Worm (Caenorhabditis elegans): Measurements from ENCODE around the gene F37H8.6.

The F37H8.6 gene

ce11 chrII:11166414-11166813 lies 10.9 kb downstream of the F37H8.6 start:
- TF ChIP-seq cog-1 (tag; optimal IDR thresholded peaks at IDR 0.05) = no peak
- no peak for TF ChIP-seq klf-2 (GFP tag; conservative IDR thresholded peaks at IDR 0.05)
- no peak for TF ChIP-seq ref-1 (GFP tag; conservative IDR thresholded peaks at IDR 0.05)
- no peak for TF ChIP-seq ztf-29 (GFP tag; IDR thresholded peaks at IDR 0.05)
- TF ChIP-seq tab-1 (GFP tag; IDR thresholded peaks at IDR 0.05) = no peak
- no peak for TF ChIP-seq T22C8.4 (GFP tag; IDR thresholded peaks at IDR 0.05)
- no peak for TF ChIP-seq med-1 (GFP tag; optimal IDR thresholded peaks at IDR 0.05; ENCODE audit: insufficient read depth)
- no peak for TF ChIP-seq flt-1 (GFP tag; IDR thresholded peaks at IDR 0.05)
- TF ChIP-seq ztf-23 (GFP tag; IDR thresholded peaks at IDR 0.05) = no peak

DNA sequence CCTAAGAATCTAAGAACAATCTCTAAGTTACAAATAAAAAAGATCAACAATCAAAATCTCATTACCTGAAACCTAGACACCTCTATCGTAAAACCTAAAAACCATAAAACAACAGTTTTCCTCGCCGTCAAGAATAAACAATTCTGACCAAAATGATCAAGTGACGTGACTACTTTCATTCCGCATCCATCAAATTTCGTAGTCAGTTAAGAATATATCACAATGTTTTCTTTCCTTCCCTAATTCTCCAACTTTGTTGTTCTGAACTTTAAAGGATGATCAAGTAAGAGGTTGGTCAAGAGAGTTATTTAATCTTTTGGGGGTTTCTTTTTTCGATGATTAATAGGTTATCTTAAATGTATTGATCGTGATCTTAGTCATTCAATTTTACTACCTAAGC lies 14.0 kb downstream of the F37H8.6 start:
- no peak for TF ChIP-seq T22C8.4 (GFP tag; IDR thresholded peaks at IDR 0.05)
- TF ChIP-seq flt-1 (GFP tag; IDR thresholded peaks at IDR 0.05) = no peak
- no peak for TF ChIP-seq ztf-29 (GFP tag; IDR thresholded peaks at IDR 0.05)
- no peak for TF ChIP-seq klf-2 (GFP tag; conservative IDR thresholded peaks at IDR 0.05)
- TF ChIP-seq tab-1 (GFP tag; IDR thresholded peaks at IDR 0.05) = no peak
- TF ChIP-seq med-1 (GFP tag; optimal IDR thresholded peaks at IDR 0.05; ENCODE audit: insufficient read depth) = no peak
- no peak for TF ChIP-seq cog-1 (tag; optimal IDR thresholded peaks at IDR 0.05)
- no peak for TF ChIP-seq ztf-23 (GFP tag; IDR thresholded peaks at IDR 0.05)
- TF ChIP-seq ref-1 (GFP tag; conservative IDR thresholded peaks at IDR 0.05) = no peak

- no peak for TF ChIP-seq ref-1 (GFP tag; conservative IDR thresholded peaks at IDR 0.05)
- TF ChIP-seq cog-1 (tag; optimal IDR thresholded peaks at IDR 0.05) = no peak
- TF ChIP-seq flt-1 (GFP tag; IDR thresholded peaks at IDR 0.05) = no peak
- no peak for TF ChIP-seq T22C8.4 (GFP tag; IDR thresholded peaks at IDR 0.05)
- TF ChIP-seq klf-2 (GFP tag; conservative IDR thresholded peaks at IDR 0.05) = no peak
- no peak for TF ChIP-seq ztf-23 (GFP tag; IDR thresholded peaks at IDR 0.05)
- TF ChIP-seq med-1 (GFP tag; optimal IDR thresholded peaks at IDR 0.05; ENCODE audit: insufficient read depth) = no peak
- no peak for TF ChIP-seq ztf-29 (GFP tag; IDR thresholded peaks at IDR 0.05)
- no peak for TF ChIP-seq tab-1 (GFP tag; IDR thresholded peaks at IDR 0.05)
Measured at ce11 chrII:11162390-11162789, 14.9 kb downstream of the F37H8.6 start, which contains the start of gene ptr-13. ptr-13 (minus strand) TSS chrII:11162481.

DNA sequence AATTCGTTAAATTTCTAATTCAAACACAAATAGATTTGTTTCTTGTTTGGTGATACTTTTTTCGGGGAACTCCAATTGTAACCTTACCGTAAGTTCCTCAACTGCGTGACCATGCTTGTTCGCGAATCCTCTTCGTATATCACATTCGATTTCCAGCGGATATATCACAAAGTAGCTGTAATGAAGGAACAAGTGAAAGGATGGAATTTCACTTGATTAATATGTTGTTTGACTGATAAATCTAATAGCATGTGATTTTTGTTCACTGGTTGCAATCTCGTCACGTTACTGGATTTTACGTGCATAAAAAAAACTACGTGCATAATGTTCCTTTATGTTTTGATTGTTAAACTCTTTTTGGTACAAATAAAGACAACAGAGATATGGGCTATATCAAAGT lies 15.6 kb downstream of the F37H8.6 start:
- TF ChIP-seq cog-1 (tag; optimal IDR thresholded peaks at IDR 0.05) = no peak
- TF ChIP-seq ztf-29 (GFP tag; IDR thresholded peaks at IDR 0.05) = no peak
- TF ChIP-seq klf-2 (GFP tag; conservative IDR thresholded peaks at IDR 0.05) = no peak
- no peak for TF ChIP-seq flt-1 (GFP tag; IDR thresholded peaks at IDR 0.05)
- no peak for TF ChIP-seq ref-1 (GFP tag; conservative IDR thresholded peaks at IDR 0.05)
- no peak for TF ChIP-seq ztf-23 (GFP tag; IDR thresholded peaks at IDR 0.05)

DNA sequence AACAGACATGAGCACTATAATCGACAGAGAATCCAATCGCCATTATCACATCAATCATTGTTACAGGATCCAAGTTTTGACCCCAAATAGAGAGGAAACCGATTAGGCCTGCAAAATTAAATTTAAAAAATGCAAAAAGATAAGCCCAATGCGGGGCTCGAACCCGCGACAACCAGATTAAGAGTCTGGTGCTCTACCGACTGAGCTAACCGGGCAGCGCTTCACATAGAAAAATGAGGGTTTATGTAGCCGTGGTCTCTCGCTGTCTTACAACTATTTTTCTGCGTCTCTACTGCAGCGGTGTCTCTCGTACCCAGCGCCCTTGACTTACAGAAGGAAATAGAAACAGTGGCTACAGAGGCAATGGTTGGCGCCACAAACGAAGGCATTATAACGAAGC lies 19.6 kb downstream of the F37H8.6 start:
- TF ChIP-seq T22C8.4 (GFP tag; IDR thresholded peaks at IDR 0.05) (peak; percentile 60; the same call in 1 of the 2 replicates), med-1 (GFP tag; optimal IDR thresholded peaks at IDR 0.05; ENCODE audit: insufficient read depth) (no peak), ref-1 (GFP tag; conservative IDR thresholded peaks at IDR 0.05) (peak; percentile 58; the same call in 1 of the 2 replicates), ztf-23 (GFP tag; IDR thresholded peaks at IDR 0.05) (peak; percentile 78), ztf-29 (GFP tag; IDR thresholded peaks at IDR 0.05) (peak; percentile 78), cog-1 (tag; optimal IDR thresholded peaks at IDR 0.05) (no peak), tab-1 (GFP tag; IDR thresholded peaks at IDR 0.05) (peak; percentile 84), flt-1 (GFP tag; IDR thresholded peaks at IDR 0.05) (peak; percentile 86), klf-2 (GFP tag; conservative IDR thresholded peaks at IDR 0.05) (peak; percentile 74)

- TF ChIP-seq tab-1 (GFP tag; IDR thresholded peaks at IDR 0.05) (no peak), cog-1 (tag; optimal IDR thresholded peaks at IDR 0.05) (no peak), ztf-29 (GFP tag; IDR thresholded peaks at IDR 0.05) (no peak), med-1 (GFP tag; optimal IDR thresholded peaks at IDR 0.05; ENCODE audit: insufficient read depth) (no peak), flt-1 (GFP tag; IDR thresholded peaks at IDR 0.05) (no peak), ref-1 (GFP tag; conservative IDR thresholded peaks at IDR 0.05) (no peak), ztf-23 (GFP tag; IDR thresholded peaks at IDR 0.05) (no peak), klf-2 (GFP tag; conservative IDR thresholded peaks at IDR 0.05) (no peak), T22C8.4 (GFP tag; IDR thresholded peaks at IDR 0.05) (no peak)
Measured at ce11 chrII:11156160-11156559, 21.1 kb downstream of the F37H8.6 start.

- TF ChIP-seq T22C8.4 (GFP tag; IDR thresholded peaks at IDR 0.05) (no peak), klf-2 (GFP tag; conservative IDR thresholded peaks at IDR 0.05) (no peak), tab-1 (GFP tag; IDR thresholded peaks at IDR 0.05) (no peak), ztf-23 (GFP tag; IDR thresholded peaks at IDR 0.05) (no peak), cog-1 (tag; optimal IDR thresholded peaks at IDR 0.05) (no peak), med-1 (GFP tag; optimal IDR thresholded peaks at IDR 0.05; ENCODE audit: insufficient read depth) (no peak), ztf-29 (GFP tag; IDR thresholded peaks at IDR 0.05) (no peak), flt-1 (GFP tag; IDR thresholded peaks at IDR 0.05) (no peak), ref-1 (GFP tag; conservative IDR thresholded peaks at IDR 0.05) (no peak)
Measured at ce11 chrII:11155400-11155799, 21.9 kb downstream of the F37H8.6 start.

ce11 chrII:11154957-11155356 lies 22.3 kb downstream of the F37H8.6 start:
- TF ChIP-seq med-1 (GFP tag; optimal IDR thresholded peaks at IDR 0.05; ENCODE audit: insufficient read depth) (no peak), ztf-29 (GFP tag; IDR thresholded peaks at IDR 0.05) (no peak), klf-2 (GFP tag; conservative IDR thresholded peaks at IDR 0.05) (no peak), T22C8.4 (GFP tag; IDR thresholded peaks at IDR 0.05) (no peak), cog-1 (tag; optimal IDR thresholded peaks at IDR 0.05) (no peak), flt-1 (GFP tag; IDR thresholded peaks at IDR 0.05) (no peak), ref-1 (GFP tag; conservative IDR thresholded peaks at IDR 0.05) (no peak), tab-1 (GFP tag; IDR thresholded peaks at IDR 0.05) (no peak), ztf-23 (GFP tag; IDR thresholded peaks at IDR 0.05) (no peak)

DNA sequence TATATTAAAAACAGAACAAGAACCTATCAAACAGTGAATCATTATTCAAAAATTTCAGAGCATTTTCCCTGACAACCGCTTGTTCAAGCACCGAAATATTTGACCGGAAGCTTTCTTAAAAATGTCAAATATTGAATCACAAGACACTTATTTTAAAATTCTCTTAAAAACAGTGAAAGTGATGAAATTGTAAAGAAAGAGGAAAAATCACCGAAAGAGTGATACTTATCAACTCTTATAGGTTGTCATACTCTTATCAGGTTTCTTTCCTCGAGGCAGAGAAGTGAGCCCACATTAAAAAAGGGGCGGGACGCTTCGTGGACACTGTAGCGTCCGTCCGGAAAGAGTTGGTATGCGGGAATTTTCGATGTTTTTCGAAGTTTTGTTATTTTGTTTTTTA lies 23.5 kb downstream of the F37H8.6 start:
- TF ChIP-seq T22C8.4 (GFP tag; IDR thresholded peaks at IDR 0.05) (no peak), cog-1 (tag; optimal IDR thresholded peaks at IDR 0.05) (no peak), tab-1 (GFP tag; IDR thresholded peaks at IDR 0.05) (no peak), flt-1 (GFP tag; IDR thresholded peaks at IDR 0.05) (no peak), ztf-23 (GFP tag; IDR thresholded peaks at IDR 0.05) (no peak)

DNA sequence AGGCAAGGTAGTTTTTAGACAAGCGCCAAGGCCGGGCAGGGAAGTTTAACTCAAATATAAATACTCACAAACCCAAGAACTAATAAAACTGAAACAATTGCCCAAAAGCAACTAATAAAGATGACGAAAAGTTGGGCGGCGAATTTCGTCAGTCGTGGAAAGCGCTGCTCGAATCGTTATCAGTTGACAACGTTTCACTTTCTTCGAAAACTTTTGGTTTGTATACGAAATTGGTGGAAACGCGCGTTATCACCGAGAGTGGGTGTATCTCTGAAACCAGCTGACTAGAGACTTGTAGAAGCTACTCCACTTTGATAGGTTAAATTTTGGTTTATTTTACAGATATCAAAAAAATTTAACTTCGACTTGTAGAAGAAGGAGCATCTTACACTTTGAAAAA lies 24.2 kb downstream of the F37H8.6 start:
- TF ChIP-seq ztf-23 (GFP tag; IDR thresholded peaks at IDR 0.05) (no peak), ztf-29 (GFP tag; IDR thresholded peaks at IDR 0.05) (no peak), flt-1 (GFP tag; IDR thresholded peaks at IDR 0.05) (no peak), cog-1 (tag; optimal IDR thresholded peaks at IDR 0.05) (no peak), T22C8.4 (GFP tag; IDR thresholded peaks at IDR 0.05) (no peak), tab-1 (GFP tag; IDR thresholded peaks at IDR 0.05) (no peak), med-1 (GFP tag; optimal IDR thresholded peaks at IDR 0.05; ENCODE audit: insufficient read depth) (no peak), klf-2 (GFP tag; conservative IDR thresholded peaks at IDR 0.05) (no peak)

Data from whole organism, midembryonic.